Worm (Caenorhabditis elegans) whole organism, L1 larva: Measurements from ENCODE around the gene EEED8.15.

Experiments used
- F16B12.6 ChIP-seq: fragments of 150-350 bp; optimal IDR thresholded peaks from 2 replicates; lab custom pipeline; 2014; ENCODE audit warnings: missing biosample characterization, missing genetic modification characterization
- aha-1 ChIP-seq: fragments of 150-350 bp; optimal IDR thresholded peaks from 2 replicates; lab custom pipeline; 2014; ENCODE audit warnings: missing biosample characterization, missing genetic modification characterization
- aly-2 ChIP-seq: fragments of 150-350 bp; optimal IDR thresholded peaks from 2 replicates; lab custom pipeline; 2014; ENCODE audit warnings: missing biosample characterization, missing genetic modification characterization
- ceh-88 ChIP-seq: fragments of 200-800 bp; sonication (Bioruptor generic); IDR thresholded peaks from 2 replicates; pipeline ENCODE4 v1.3.6; 2022; ENCODE audit warnings: missing genetic modification characterization, missing compliant biosample characterization
- ceh-90 ChIP-seq: sonication (generic microtip); optimal IDR thresholded peaks from 2 replicates; lab custom pipeline; 2016; ENCODE audit warnings: missing genetic modification characterization, missing compliant biosample characterization
- dsc-1 ChIP-seq: sonication (generic microtip); optimal IDR thresholded peaks from 2 replicates; lab custom pipeline; 2016; ENCODE audit warnings: mild to moderate bottlenecking, missing genetic modification characterization, missing compliant biosample characterization
- efl-1 ChIP-seq, 4 experiments: fragments of 150-350 bp; optimal IDR thresholded peaks in 3 of 4; peaks in 1 of 4; 1 replicate in 1 of 4; 2 replicates in 3 of 4; lab custom pipeline; 2014; ENCODE audit warnings: missing biosample characterization in 2 of 4, missing genetic modification characterization in 2 of 4, missing genetic modification reagents in 2 of 4
- jun-1 ChIP-seq: fragments of 150-350 bp; optimal IDR thresholded peaks from 2 replicates; lab custom pipeline; 2014; ENCODE audit warnings: missing biosample characterization, missing genetic modification reagents, missing genetic modification characterization
- lin-14 ChIP-seq: fragments of 200-800 bp; sonication (Bioruptor generic); optimal IDR thresholded peaks from 2 replicates; lab custom pipeline; 2018; ENCODE audit warnings: mild to moderate bottlenecking, missing genetic modification characterization, moderate library complexity, missing compliant biosample characterization
- mab-9 ChIP-seq: fragments of 200-800 bp; sonication (Bioruptor generic); IDR thresholded peaks from 2 replicates; pipeline ENCODE4 v1.3.6; 2022; ENCODE audit warnings: missing genetic modification reagents, missing genetic modification characterization, missing compliant biosample characterization
- nhr-11 ChIP-seq: fragments of 150-350 bp; optimal IDR thresholded peaks from 2 replicates; lab custom pipeline; 2014; ENCODE audit warnings: missing biosample characterization, missing genetic modification characterization
- nhr-19 ChIP-seq: fragments of 200-800 bp; sonication (Bioruptor generic); conservative IDR thresholded peaks from 2 replicates; pipeline ENCODE4 v1.3.6; 2022; ENCODE audit warnings: missing genetic modification characterization, missing compliant biosample characterization
- nhr-85 ChIP-seq: sonication (generic microtip); peaks from one replicate; lab custom pipeline; 2016; ENCODE audit warnings: missing genetic modification characterization, inconsistent platforms, missing compliant biosample characterization
- rnt-1 ChIP-seq: sonication (generic microtip); optimal IDR thresholded peaks from 2 replicates; lab custom pipeline; 2016; ENCODE audit warnings: mild to moderate bottlenecking, missing genetic modification characterization, moderate library complexity, missing compliant biosample characterization
- skn-1 ChIP-seq: fragments of 150-350 bp; optimal IDR thresholded peaks from 2 replicates; lab custom pipeline; 2014; ENCODE audit warnings: missing biosample characterization, missing genetic modification characterization
- tlp-1 ChIP-seq: fragments of 150-350 bp; optimal IDR thresholded peaks from 2 replicates; lab custom pipeline; 2014; ENCODE audit warnings: missing biosample characterization, missing genetic modification characterization
- unc-86 ChIP-seq: sonication (generic microtip); optimal IDR thresholded peaks from 2 replicates; lab custom pipeline; 2016; ENCODE audit warnings: missing genetic modification characterization, missing compliant biosample characterization
- ztf-4 ChIP-seq: fragments of 150-350 bp; optimal IDR thresholded peaks from 2 replicates; lab custom pipeline; 2014; ENCODE audit warnings: missing biosample characterization, missing genetic modification characterization

Gene EEED8.15

ce11 chrII:5463692-5464300, 44.8 kb downstream of the EEED8.15 start (continued):
- TF ChIP-seq mab-9 = no peak
- TF ChIP-seq ztf-4 (tag; lab: Kevin White, UChicago) = no peak
- no peak for TF ChIP-seq aly-2 (tag; lab: Kevin White, UChicago)
- TF ChIP-seq rnt-1 (tag; lab: Kevin White, UChicago) = peak; percentile 6
- TF ChIP-seq F16B12.6 (tag; lab: Kevin White, UChicago) = no peak
- TF ChIP-seq jun-1 = no peak
- TF ChIP-seq tlp-1 (tag; lab: Kevin White, UChicago) = no peak
- TF ChIP-seq unc-86 = no peak
- no peak for TF ChIP-seq aha-1
- no peak for TF ChIP-seq nhr-11 (tag; lab: Kevin White, UChicago)
- TF ChIP-seq ceh-88 = no peak
- TF ChIP-seq skn-1 = no peak
- TF ChIP-seq ceh-90 (tag; lab: Kevin White, UChicago) = no peak
- peak; percentile 65 for TF ChIP-seq lin-14
- peak in 1 of 2 experiments; percentile 4 for TF ChIP-seq efl-1 (optimal IDR thresholded peaks at IDR 0.05; lab: Kevin White, UChicago)
- peak in 1 of 2 experiments; percentile 86 for TF ChIP-seq efl-1 (GFP tag; optimal IDR thresholded peaks at IDR 0.05 in 1 of 2; lab: Kevin White, UChicago)
- TF ChIP-seq nhr-19 (GFP tag; lab: Robert Waterston, UW) = no peak

ce11 chrII:5465729-5466408, 46.8 kb downstream of the EEED8.15 start, which contains the start of gene clr-1:
Gene clr-1 (plus strand): TSS chrII:5466358.
- TF ChIP-seq rnt-1 (tag; lab: Kevin White, UChicago) (peak; percentile 39), nhr-85 (peak; percentile 8), efl-1 (optimal IDR thresholded peaks at IDR 0.05; lab: Kevin White, UChicago) (no peak), efl-1 (GFP tag; optimal IDR thresholded peaks at IDR 0.05 in 1 of 2; lab: Kevin White, UChicago) (peak in 1 of 2 experiments; percentile 34), dsc-1 (tag; lab: Kevin White, UChicago) (no peak), lin-14 (peak; percentile 20)
